Fruit fly (Drosophila melanogaster) whole organism, embryonic: ENCODE measurements around the gene CG4332.

Source experiments
- B-H2 ChIP-seq: fragments of 200-800 bp; sonication (Bioruptor generic); optimal IDR thresholded peaks from 2 replicates; lab custom pipeline; 2018; ENCODE audit warnings: missing biosample characterization, mild to moderate bottlenecking, missing genetic modification characterization
- CG10431 ChIP-seq: fragments of 200-800 bp; sonication (Bioruptor generic); optimal IDR thresholded peaks from 3 replicates; lab custom pipeline; 2018; ENCODE audit warnings: missing biosample characterization, mild to moderate bottlenecking, missing genetic modification characterization
- CG10959 ChIP-seq: fragments of 200-800 bp; sonication (Bioruptor generic); IDR thresholded peaks from 2 replicates; pipeline ENCODE4 v1.3.6; 2022; ENCODE audit warnings: missing biosample characterization, missing genetic modification characterization
- CG1233 ChIP-seq: fragments of 200-800 bp; sonication (Bioruptor generic); optimal IDR thresholded peaks from 4 replicates; lab custom pipeline; 2018; ENCODE audit warnings: missing biosample characterization, mild to moderate bottlenecking, missing genetic modification characterization
- CG13123 ChIP-seq: fragments of 200-800 bp; sonication (Bioruptor generic); optimal IDR thresholded peaks from 2 replicates; lab custom pipeline; 2016; ENCODE audit warnings: missing biosample characterization, missing genetic modification characterization
- CG13296 ChIP-seq: fragments of 200-800 bp; sonication (Bioruptor generic); optimal IDR thresholded peaks from 3 replicates; lab custom pipeline; 2018; ENCODE audit warnings: missing biosample characterization, mild to moderate bottlenecking, missing genetic modification characterization
- CG17568 ChIP-seq: fragments of 200-800 bp; sonication (Bioruptor generic); optimal IDR thresholded peaks from 2 replicates; lab custom pipeline; 2018; ENCODE audit warnings: missing biosample characterization, mild to moderate bottlenecking, missing genetic modification characterization, moderate library complexity
- CG18262 ChIP-seq: fragments of 200-800 bp; optimal IDR thresholded peaks from 3 replicates; lab custom pipeline; 2019; ENCODE audit warnings: missing biosample characterization, mild to moderate bottlenecking, missing genetic modification characterization, moderate library complexity
- CG18764 ChIP-seq: fragments of 200-800 bp; sonication (Bioruptor generic); optimal IDR thresholded peaks from 3 replicates; lab custom pipeline; 2016; ENCODE audit warnings: missing biosample characterization, missing genetic modification characterization
- CG30431 ChIP-seq: fragments of 200-800 bp; sonication (Bioruptor generic); optimal IDR thresholded peaks from 2 replicates; lab custom pipeline; 2017; ENCODE audit warnings: missing biosample characterization, missing genetic modification characterization
- CG32767 ChIP-seq: fragments of 200-800 bp; sonication (Bioruptor generic); IDR thresholded peaks from 2 replicates; pipeline ENCODE4 v1.3.6; 2022; ENCODE audit warnings: missing biosample characterization, missing genetic modification characterization
- CG34376 ChIP-seq: fragments of 200-800 bp; sonication (Bioruptor generic); optimal IDR thresholded peaks from 2 replicates; lab custom pipeline; 2018; ENCODE audit warnings: missing biosample characterization, mild to moderate bottlenecking, missing genetic modification characterization
- CG34422 ChIP-seq: fragments of 200-800 bp; sonication (Bioruptor generic); IDR thresholded peaks from 3 replicates; pipeline ENCODE4 v1.3.6; 2022; ENCODE audit warnings: missing biosample characterization, missing genetic modification characterization
- CG4707 ChIP-seq: fragments of 200-800 bp; sonication (Bioruptor generic); optimal IDR thresholded peaks from 2 replicates; lab custom pipeline; 2018; ENCODE audit warnings: missing biosample characterization, mild to moderate bottlenecking, missing genetic modification characterization, moderate library complexity
- CG8359 ChIP-seq: fragments of 200-800 bp; sonication (Bioruptor generic); optimal IDR thresholded peaks from 2 replicates; lab custom pipeline; 2017; ENCODE audit warnings: missing biosample characterization, mild to moderate bottlenecking, missing genetic modification characterization, borderline replicate concordance
- CG9609 ChIP-seq: fragments of 200-800 bp; sonication (Bioruptor generic); optimal IDR thresholded peaks from 3 replicates; lab custom pipeline; 2016; ENCODE audit warnings: missing biosample characterization, missing genetic modification characterization
- Dek ChIP-seq: fragments of 200-800 bp; sonication (Bioruptor generic); optimal IDR thresholded peaks from 3 replicates; lab custom pipeline; 2019; ENCODE audit warnings: missing biosample characterization, mild to moderate bottlenecking, missing genetic modification characterization, moderate library complexity
- Drgx ChIP-seq: fragments of 200-800 bp; sonication (Bioruptor generic); IDR thresholded peaks from 2 replicates; pipeline ENCODE4 v1.3.6; 2022; ENCODE audit warnings: missing biosample characterization, missing genetic modification characterization
- GATAe ChIP-seq: fragments of 200-800 bp; sonication (Bioruptor generic); conservative IDR thresholded peaks from 2 replicates; pipeline ENCODE4 v1.3.6; 2022; ENCODE audit warnings: missing biosample characterization, missing genetic modification characterization
- Hand ChIP-seq: fragments of 200-800 bp; sonication (Bioruptor generic); optimal IDR thresholded peaks from 2 replicates; lab custom pipeline; 2017; ENCODE audit warnings: mild to moderate bottlenecking, missing biosample characterization, missing genetic modification reagents, missing genetic modification characterization
- HmgZ ChIP-seq: fragments of 200-800 bp; sonication (Bioruptor generic); optimal IDR thresholded peaks from 2 replicates; lab custom pipeline; 2018; ENCODE audit warnings: missing biosample characterization, mild to moderate bottlenecking, missing genetic modification characterization
- Lpt ChIP-seq: fragments of >200 bp; optimal IDR thresholded peaks from 2 replicates; lab custom pipeline; 2018; ENCODE audit warnings: missing biosample characterization, missing genetic modification characterization
- MBD-R2 ChIP-seq: fragments of 200-800 bp; sonication (Bioruptor generic); IDR thresholded peaks from 2 replicates; pipeline ENCODE4 v1.3.6; 2022; ENCODE audit warnings: missing biosample characterization, missing genetic modification characterization
- MTF-1 ChIP-seq: fragments of 200-800 bp; sonication (Bioruptor generic); optimal IDR thresholded peaks from 2 replicates; lab custom pipeline; 2018; ENCODE audit warnings: missing biosample characterization, mild to moderate bottlenecking, missing genetic modification characterization, borderline replicate concordance
- Meics ChIP-seq: fragments of 200-800 bp; sonication (Bioruptor generic); optimal IDR thresholded peaks from 2 replicates; lab custom pipeline; 2017; ENCODE audit warnings: missing biosample characterization, mild to moderate bottlenecking, missing genetic modification characterization
- NC2β ChIP-seq: fragments of 200-800 bp; sonication (Bioruptor generic); optimal IDR thresholded peaks from 2 replicates; lab custom pipeline; 2016; ENCODE audit warnings: missing biosample characterization, missing genetic modification characterization
- Taf1 ChIP-seq: fragments of 200-800 bp; sonication (Bioruptor generic); IDR thresholded peaks from 2 replicates; pipeline ENCODE4 v1.3.6; 2022; ENCODE audit warnings: missing biosample characterization, missing genetic modification characterization
- YL-1 ChIP-seq: fragments of 200-800 bp; sonication (Bioruptor generic); optimal IDR thresholded peaks from 3 replicates; lab custom pipeline; 2017; ENCODE audit warnings: missing biosample characterization, mild to moderate bottlenecking, missing genetic modification characterization
- ac ChIP-seq: fragments of 200-800 bp; sonication (Bioruptor generic); optimal IDR thresholded peaks from 3 replicates; lab custom pipeline; 2017; ENCODE audit warnings: missing biosample characterization, mild to moderate bottlenecking, missing genetic modification characterization
- chinmo ChIP-seq: fragments of 200-800 bp; sonication (Bioruptor generic); IDR thresholded peaks from 4 replicates; pipeline ENCODE4 v1.3.6; 2022; ENCODE audit warnings: missing biosample characterization, missing genetic modification characterization; ENCODE audit not compliant: partially characterized antibody
- crc ChIP-seq: fragments of 200-800 bp; sonication (Bioruptor generic); optimal IDR thresholded peaks from 2 replicates; lab custom pipeline; 2016; ENCODE audit warnings: missing biosample characterization, missing genetic modification characterization
- croc ChIP-seq: fragments of 200-800 bp; sonication (Bioruptor generic); conservative IDR thresholded peaks from 3 replicates; pipeline ENCODE4 v1.3.6; 2022; ENCODE audit warnings: missing biosample characterization, missing genetic modification characterization
- dimm ChIP-seq: fragments of 200-800 bp; sonication (Bioruptor generic); IDR thresholded peaks from 2 replicates; pipeline ENCODE4 v1.3.6; 2022; ENCODE audit warnings: missing biosample characterization, missing genetic modification characterization
- gro ChIP-seq: fragments of 200-800 bp; sonication (Bioruptor generic); optimal IDR thresholded peaks from 2 replicates; lab custom pipeline; 2016; ENCODE audit warnings: missing biosample characterization, missing genetic modification characterization
- gt ChIP-seq: fragments of 200-800 bp; sonication (Bioruptor generic); IDR thresholded peaks from 2 replicates; pipeline ENCODE4 v1.3.6; 2022; ENCODE audit warnings: missing biosample characterization, missing genetic modification characterization
- ind ChIP-seq: fragments of 200-800 bp; sonication (Bioruptor generic); optimal IDR thresholded peaks from 3 replicates; lab custom pipeline; 2016; ENCODE audit warnings: missing biosample characterization, missing genetic modification characterization
- jigr1 ChIP-seq: fragments of 200-800 bp; sonication (Bioruptor generic); IDR thresholded peaks from 3 replicates; pipeline ENCODE4 v1.3.6; 2022; ENCODE audit warnings: missing biosample characterization, missing genetic modification characterization
- nom ChIP-seq: fragments of 200-800 bp; sonication (Bioruptor generic); optimal IDR thresholded peaks from 2 replicates; lab custom pipeline; 2017; ENCODE audit warnings: missing biosample characterization, missing genetic modification characterization, mild to moderate bottlenecking, moderate library complexity, missing genetic modification reagents
- phol ChIP-seq: fragments of 200-800 bp; sonication (Bioruptor generic); optimal IDR thresholded peaks from 3 replicates; lab custom pipeline; 2018; ENCODE audit warnings: missing biosample characterization, mild to moderate bottlenecking, missing genetic modification characterization, moderate library complexity
- prd ChIP-seq, 3 experiments: fragments of >200 bp in 2 of 3; fragments of 200-800 bp in 1 of 3; sonication (Bioruptor generic) in 1 of 3; optimal IDR thresholded peaks in 2 of 3; IDR thresholded peaks in 1 of 3; 2 replicates in 2 of 3; 3 replicates in 1 of 3; pipeline versions ENCODE4 v1.3.6 to Lab custom; 2017 to 2022; ENCODE audit warnings: missing biosample characterization in 1 of 3, missing genetic modification characterization in 1 of 3
- schlank ChIP-seq: fragments of 200-800 bp; sonication (Bioruptor generic); optimal IDR thresholded peaks from 2 replicates; lab custom pipeline; 2018; ENCODE audit warnings: missing biosample characterization, mild to moderate bottlenecking, missing genetic modification characterization
- sd ChIP-seq: fragments of 200-800 bp; sonication (Bioruptor generic); optimal IDR thresholded peaks from 3 replicates; lab custom pipeline; 2018; ENCODE audit warnings: missing biosample characterization, mild to moderate bottlenecking, missing genetic modification characterization, moderate library complexity
- sens ChIP-seq: fragments of 200-800 bp; sonication (Bioruptor generic); peaks from one replicate; lab custom pipeline; 2016; ENCODE audit warnings: missing biosample characterization, missing genetic modification characterization
- sima ChIP-seq: fragments of 200-800 bp; sonication (Bioruptor generic); optimal IDR thresholded peaks from 2 replicates; lab custom pipeline; 2016; ENCODE audit warnings: missing biosample characterization, missing genetic modification characterization
- tgo ChIP-seq: fragments of 200-800 bp; sonication (Bioruptor generic); IDR thresholded peaks from 3 replicates; pipeline ENCODE4 v1.3.6; 2022; ENCODE audit warnings: missing biosample characterization, missing genetic modification characterization
- trem ChIP-seq: fragments of 200-800 bp; optimal IDR thresholded peaks from 3 replicates; lab custom pipeline; 2019; ENCODE audit warnings: missing biosample characterization, mild to moderate bottlenecking, missing genetic modification characterization, moderate library complexity
- ttk ChIP-seq: fragments of 200-800 bp; sonication (Bioruptor generic); IDR thresholded peaks from 2 replicates; pipeline ENCODE4 v2.1.2; 2022; ENCODE audit warnings: missing biosample characterization, missing genetic modification characterization
- zen ChIP-seq: fragments of 200-800 bp; sonication (Bioruptor generic); optimal IDR thresholded peaks from 3 replicates; lab custom pipeline; 2018; ENCODE audit warnings: missing biosample characterization, mild to moderate bottlenecking, missing genetic modification characterization, moderate library complexity
- zfh1 ChIP-seq: fragments of 200-800 bp; sonication (Bioruptor generic); IDR thresholded peaks from 3 replicates; pipeline ENCODE4 v1.3.6; 2022; ENCODE audit warnings: missing biosample characterization, missing genetic modification characterization

Gene CG4332

DNA sequence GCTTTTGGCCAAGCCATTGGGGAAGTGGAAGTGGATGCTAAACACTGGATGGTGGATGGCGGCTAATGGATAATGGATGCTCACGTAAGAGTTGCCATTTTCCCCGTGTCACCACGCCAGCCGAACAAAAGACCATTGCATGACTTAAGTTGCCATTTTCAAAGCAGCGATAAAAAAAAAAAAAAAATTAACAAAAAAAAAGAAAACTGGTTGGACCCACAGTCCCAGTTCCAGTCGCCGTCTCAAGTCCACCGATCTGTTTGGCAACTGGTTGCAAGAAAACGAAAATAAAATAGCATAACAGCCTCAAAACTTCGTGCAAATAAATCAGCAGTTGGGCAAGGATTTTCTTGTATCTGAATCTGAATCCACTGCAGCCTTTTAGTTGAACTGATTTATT is 5.8 kb upstream of the CG4332 start:
- TF ChIP-seq Hand (no peak), CG10431 (GFP tag; lab: Kevin White, UChicago) (no peak), sima (GFP tag; lab: Kevin White, UChicago) (no peak), CG34422 (GFP tag; lab: Robert Waterston, UW) (no peak), Drgx (GFP tag; lab: Robert Waterston, UW) (peak; percentile 24; the same call in 1 of the 2 replicates), nom (GFP tag; lab: Kevin White, UChicago) (peak; percentile 11), crc (GFP tag; lab: Kevin White, UChicago) (no peak)

dm6 chrX:13159481-13159880 is 4.6 kb downstream of the CG4332 start, which contains the start of the genes Bap60 and CG12096:
Bap60 (minus strand) TSS chrX:13159508.
CG12096 (plus strand) TSS chrX:13159604.
- TF ChIP-seq CG13123 = peak; percentile 34
- TF ChIP-seq sd (tag; lab: Kevin White, UChicago) = no peak
- peak; percentile 74 for TF ChIP-seq B-H2 (GFP tag; lab: Kevin White, UChicago)
- TF ChIP-seq sens = peak; percentile 95
- no peak for TF ChIP-seq CG8359 (GFP tag; lab: Kevin White, UChicago)
- TF ChIP-seq ind (GFP tag; lab: Kevin White, UChicago) = peak; percentile 79
- peak; percentile 63 for TF ChIP-seq Meics (GFP tag; lab: Kevin White, UChicago)
- 0 out of 2 replicates have a peak, but pooled peaks have one; percentile 39 for TF ChIP-seq gt (GFP tag; lab: Robert Waterston, UW)
- TF ChIP-seq prd (optimal IDR thresholded peaks at IDR 0.05; lab: Kevin White, UChicago) = no peak
- TF ChIP-seq prd (GFP tag; IDR thresholded peaks at IDR 0.05; lab: Robert Waterston, UW) = peak; percentile 76
- peak; percentile 62 for TF ChIP-seq CG1233 (GFP tag; lab: Kevin White, UChicago)
- TF ChIP-seq MBD-R2 (GFP tag; lab: Robert Waterston, UW) = peak; percentile 79
- peak; percentile 86 for TF ChIP-seq gro (GFP tag; lab: Kevin White, UChicago)
- TF ChIP-seq dimm (GFP tag; lab: Robert Waterston, UW) = no peak
- TF ChIP-seq YL-1 = peak; percentile 82
- TF ChIP-seq CG10959 (GFP tag; lab: Robert Waterston, UW) = no peak
- TF ChIP-seq Dek (tag; lab: Kevin White, UChicago) = peak; percentile 47
- TF ChIP-seq CG18764 (GFP tag; lab: Kevin White, UChicago) = peak; percentile 46
- peak; percentile 75 for TF ChIP-seq CG18262 (tag; lab: Kevin White, UChicago)
- TF ChIP-seq Lpt (GFP tag; lab: Kevin White, UChicago) = no peak
- no peak for TF ChIP-seq MTF-1
- no peak for TF ChIP-seq ac (GFP tag; lab: Kevin White, UChicago)
- TF ChIP-seq GATAe (GFP tag; lab: Robert Waterston, UW) = no peak
- peak; percentile 37 for TF ChIP-seq zen (tag; lab: Kevin White, UChicago)
- peak; percentile 61 for TF ChIP-seq tgo (GFP tag; lab: Robert Waterston, UW)
- TF ChIP-seq CG17568 = no peak
- peak; percentile 64 for TF ChIP-seq CG13296
- TF ChIP-seq phol (tag; lab: Kevin White, UChicago) = peak; percentile 99
- peak; percentile 68; the same call in 1 of the 4 replicates for TF ChIP-seq chinmo (GFP tag; lab: Robert Waterston, UW)
- TF ChIP-seq schlank (tag; lab: Kevin White, UChicago) = peak; percentile 41
- TF ChIP-seq NC2β (GFP tag; lab: Kevin White, UChicago) = peak; percentile 68
- TF ChIP-seq HmgZ (tag; lab: Kevin White, UChicago) = peak; percentile 88
- peak; percentile 52 for TF ChIP-seq CG30431
- TF ChIP-seq CG32767 (GFP tag; lab: Robert Waterston, UW) = no peak
- TF ChIP-seq Taf1 (GFP tag; lab: Robert Waterston, UW) = no peak
- peak; percentile 69 for TF ChIP-seq CG9609 (GFP tag; lab: Kevin White, UChicago)
- TF ChIP-seq CG34376 (GFP tag; lab: Kevin White, UChicago) = peak; percentile 57
- TF ChIP-seq CG4707 (GFP tag; lab: Kevin White, UChicago) = no peak
- no peak for TF ChIP-seq jigr1
- TF ChIP-seq zfh1 (GFP tag; lab: Robert Waterston, UW) = peak; percentile 56; the same call in 2 of the 3 replicates
- TF ChIP-seq ttk (GFP tag; lab: Robert Waterston, UW) = no peak; the same call in 1 of the 2 replicates
- peak; percentile 45; the same call in 2 of the 3 replicates for TF ChIP-seq croc
- TF ChIP-seq trem = peak; percentile 86
